Fruit fly (Drosophila melanogaster) whole organism, embryonic: ENCODE data around the gene slmb.
A peak's percentile ranks its signal among the peaks of the same experiment; 100 is the strongest.

Experiments used
- Ada2b ChIP-seq: fragments of 200-800 bp; sonication (Bioruptor generic); IDR thresholded peaks from 2 replicates; pipeline ENCODE4 v1.3.6; 2022; ENCODE audit warnings: missing biosample characterization, missing genetic modification characterization
- Atf6 ChIP-seq: fragments of 200-800 bp; sonication (Bioruptor generic); IDR thresholded peaks from 2 replicates; pipeline ENCODE4 v1.3.6; 2022; ENCODE audit warnings: missing biosample characterization, missing genetic modification characterization
- Blimp-1 ChIP-seq: fragments of 200-800 bp; sonication (Bioruptor generic); optimal IDR thresholded peaks from 3 replicates; lab custom pipeline; 2018; ENCODE audit warnings: missing biosample characterization, missing genetic modification characterization, mild to moderate bottlenecking, moderate library complexity, missing genetic modification reagents
- Bteb2 ChIP-seq: fragments of 200-800 bp; sonication (Bioruptor generic); optimal IDR thresholded peaks from 2 replicates; lab custom pipeline; 2016; ENCODE audit warnings: missing biosample characterization, missing genetic modification characterization
- CG10274 ChIP-seq: fragments of 200-800 bp; sonication (Bioruptor generic); optimal IDR thresholded peaks from 3 replicates; lab custom pipeline; 2017; ENCODE audit warnings: missing biosample characterization, mild to moderate bottlenecking, missing genetic modification characterization
- CG11247 ChIP-seq: fragments of 200-800 bp; sonication (Bioruptor generic); IDR thresholded peaks from 2 replicates; pipeline ENCODE4 v1.3.6; 2022; ENCODE audit warnings: missing biosample characterization, missing genetic modification characterization
- CG12659 ChIP-seq: fragments of 200-800 bp; sonication (Bioruptor generic); optimal IDR thresholded peaks from 3 replicates; lab custom pipeline; 2017; ENCODE audit warnings: mild to moderate bottlenecking, missing biosample characterization, missing genetic modification reagents, missing genetic modification characterization
- CG12769 ChIP-seq: fragments of 200-800 bp; sonication (Bioruptor generic); optimal IDR thresholded peaks from 2 replicates; lab custom pipeline; 2019; ENCODE audit warnings: missing biosample characterization, mild to moderate bottlenecking, missing genetic modification characterization, moderate library complexity
- CG14965 ChIP-seq: fragments of 200-800 bp; sonication (Bioruptor generic); optimal IDR thresholded peaks from 2 replicates; lab custom pipeline; 2016; ENCODE audit warnings: missing biosample characterization, missing genetic modification characterization, borderline replicate concordance
- CG1603 ChIP-seq: fragments of 200-800 bp; sonication (Bioruptor generic); optimal IDR thresholded peaks from 2 replicates; lab custom pipeline; 2019; ENCODE audit warnings: missing biosample characterization, mild to moderate bottlenecking, missing genetic modification characterization, moderate library complexity
- CG2120 ChIP-seq: fragments of 200-800 bp; sonication (Bioruptor generic); optimal IDR thresholded peaks from 3 replicates; lab custom pipeline; 2016; ENCODE audit warnings: missing biosample characterization, missing genetic modification characterization
- CG2202 ChIP-seq: fragments of 200-800 bp; sonication (Bioruptor generic); optimal IDR thresholded peaks from 2 replicates; lab custom pipeline; 2018; ENCODE audit warnings: missing biosample characterization, mild to moderate bottlenecking, missing genetic modification characterization
- CG33213 ChIP-seq: fragments of 200-800 bp; sonication (Bioruptor generic); optimal IDR thresholded peaks from 3 replicates; lab custom pipeline; 2016; ENCODE audit warnings: missing biosample characterization, missing genetic modification characterization
- CG34224 ChIP-seq: fragments of 200-800 bp; sonication (Bioruptor generic); IDR thresholded peaks from 3 replicates; pipeline ENCODE4 v1.3.6; 2022; ENCODE audit warnings: missing biosample characterization, missing genetic modification characterization; ENCODE audit not compliant: partially characterized antibody
- CG42726 ChIP-seq: fragments of 200-800 bp; sonication (Bioruptor generic); IDR thresholded peaks from 2 replicates; pipeline ENCODE4 v1.3.6; 2022; ENCODE audit warnings: missing biosample characterization, missing genetic modification characterization; ENCODE audit not compliant: partially characterized antibody
- CG6765 ChIP-seq: fragments of 200-800 bp; sonication (Bioruptor generic); optimal IDR thresholded peaks from 3 replicates; lab custom pipeline; 2017; ENCODE audit warnings: missing biosample characterization, mild to moderate bottlenecking, missing genetic modification characterization
- CG7556 ChIP-seq: fragments of 200-800 bp; sonication (Bioruptor generic); optimal IDR thresholded peaks from 2 replicates; lab custom pipeline; 2017; ENCODE audit warnings: missing biosample characterization, mild to moderate bottlenecking, missing genetic modification characterization
- CG8089 ChIP-seq: fragments of 200-800 bp; sonication (Bioruptor generic); optimal IDR thresholded peaks from 3 replicates; lab custom pipeline; 2016; ENCODE audit warnings: missing biosample characterization, missing genetic modification characterization
- CG8281 ChIP-seq: fragments of 200-800 bp; sonication (Bioruptor generic); optimal IDR thresholded peaks from 2 replicates; lab custom pipeline; 2018; ENCODE audit warnings: missing biosample characterization, mild to moderate bottlenecking, missing genetic modification characterization, moderate library complexity
- D19B ChIP-seq: fragments of 200-800 bp; sonication (Bioruptor generic); optimal IDR thresholded peaks from 2 replicates; lab custom pipeline; 2017; ENCODE audit warnings: missing biosample characterization, mild to moderate bottlenecking, missing genetic modification characterization
- Hsf ChIP-seq: fragments of 200-800 bp; sonication (Bioruptor generic); optimal IDR thresholded peaks from 3 replicates; lab custom pipeline; 2016; ENCODE audit warnings: missing biosample characterization, missing genetic modification characterization
- Nf-YC ChIP-seq: fragments of 200-800 bp; optimal IDR thresholded peaks from 3 replicates; lab custom pipeline; 2019; ENCODE audit warnings: missing biosample characterization, mild to moderate bottlenecking, missing genetic modification characterization, moderate library complexity
- Oaz ChIP-seq: fragments of 200-800 bp; sonication (Bioruptor generic); IDR thresholded peaks from 2 replicates; pipeline ENCODE4 v1.3.6; 2022; ENCODE audit warnings: missing biosample characterization, missing genetic modification characterization
- Oli ChIP-seq: fragments of 200-800 bp; sonication (Bioruptor generic); optimal IDR thresholded peaks from 2 replicates; lab custom pipeline; 2018; ENCODE audit warnings: missing biosample characterization, mild to moderate bottlenecking, missing genetic modification characterization, moderate library complexity
- Ptx1 ChIP-seq: fragments of 200-800 bp; sonication (Bioruptor generic); IDR thresholded peaks from 2 replicates; pipeline ENCODE4 v1.3.6; 2022; ENCODE audit warnings: missing biosample characterization, missing genetic modification characterization
- Sox102F ChIP-seq: fragments of 200-800 bp; sonication (Bioruptor generic); optimal IDR thresholded peaks from 2 replicates; lab custom pipeline; 2018; ENCODE audit warnings: missing biosample characterization, mild to moderate bottlenecking, missing genetic modification characterization, moderate library complexity
- Sry-δ ChIP-seq: fragments of 200-800 bp; sonication (Bioruptor generic); optimal IDR thresholded peaks from 2 replicates; lab custom pipeline; 2016; ENCODE audit warnings: missing biosample characterization, missing genetic modification characterization
- bcd ChIP-seq: fragments of 200-800 bp; sonication (Bioruptor generic); optimal IDR thresholded peaks from 2 replicates; lab custom pipeline; 2017; ENCODE audit warnings: missing biosample characterization, mild to moderate bottlenecking, missing genetic modification characterization
- bsh ChIP-seq, 2 experiments: fragments of 200-800 bp; sonication (Bioruptor generic); optimal IDR thresholded peaks; 2 replicates each; lab custom pipeline; 2017 to 2018; ENCODE audit warnings: mild to moderate bottlenecking in 2 of 2, missing biosample characterization in 2 of 2, missing genetic modification characterization in 2 of 2, moderate library complexity in 1 of 2
- chinmo ChIP-seq: fragments of 200-800 bp; sonication (Bioruptor generic); IDR thresholded peaks from 4 replicates; pipeline ENCODE4 v1.3.6; 2022; ENCODE audit warnings: missing biosample characterization, missing genetic modification characterization; ENCODE audit not compliant: partially characterized antibody
- crol ChIP-seq: fragments of 200-800 bp; sonication (Bioruptor generic); IDR thresholded peaks from 2 replicates; pipeline ENCODE4 v1.3.6; 2022; ENCODE audit warnings: missing biosample characterization, missing genetic modification characterization
- dati ChIP-seq: fragments of 200-800 bp; sonication (Bioruptor generic); IDR thresholded peaks from 2 replicates; pipeline ENCODE4 v1.3.6; 2022; ENCODE audit warnings: missing biosample characterization, missing genetic modification characterization
- grn ChIP-seq: fragments of 200-800 bp; sonication (Bioruptor generic); optimal IDR thresholded peaks from 3 replicates; lab custom pipeline; 2017; ENCODE audit warnings: missing biosample characterization, missing genetic modification characterization
- gro ChIP-seq: fragments of 200-800 bp; sonication (Bioruptor generic); optimal IDR thresholded peaks from 2 replicates; lab custom pipeline; 2016; ENCODE audit warnings: missing biosample characterization, missing genetic modification characterization
- ind ChIP-seq: fragments of 200-800 bp; sonication (Bioruptor generic); optimal IDR thresholded peaks from 3 replicates; lab custom pipeline; 2016; ENCODE audit warnings: missing biosample characterization, missing genetic modification characterization
- kni ChIP-seq: fragments of 200-800 bp; sonication (Bioruptor generic); optimal IDR thresholded peaks from 3 replicates; lab custom pipeline; 2017; ENCODE audit warnings: mild to moderate bottlenecking, missing biosample characterization, missing genetic modification reagents, missing genetic modification characterization
- salm ChIP-seq: fragments of 200-800 bp; sonication (Bioruptor generic); optimal IDR thresholded peaks from 2 replicates; lab custom pipeline; 2018; ENCODE audit warnings: missing biosample characterization, mild to moderate bottlenecking, missing genetic modification characterization
- sd ChIP-seq: fragments of 200-800 bp; sonication (Bioruptor generic); optimal IDR thresholded peaks from 3 replicates; lab custom pipeline; 2018; ENCODE audit warnings: missing biosample characterization, mild to moderate bottlenecking, missing genetic modification characterization, moderate library complexity
- shn ChIP-seq: fragments of 200-800 bp; sonication (Bioruptor generic); optimal IDR thresholded peaks from 3 replicates; lab custom pipeline; 2016; ENCODE audit warnings: missing biosample characterization, missing genetic modification characterization
- tna ChIP-seq: fragments of 200-800 bp; sonication (Bioruptor generic); IDR thresholded peaks from 2 replicates; pipeline ENCODE4 v1.3.6; 2022; ENCODE audit warnings: missing biosample characterization, missing genetic modification characterization; ENCODE audit not compliant: partially characterized antibody
- zf30C ChIP-seq: fragments of 200-800 bp; sonication (Bioruptor generic); optimal IDR thresholded peaks from 3 replicates; lab custom pipeline; 2018; ENCODE audit warnings: missing biosample characterization, mild to moderate bottlenecking, missing genetic modification characterization

Gene slmb

DNA sequence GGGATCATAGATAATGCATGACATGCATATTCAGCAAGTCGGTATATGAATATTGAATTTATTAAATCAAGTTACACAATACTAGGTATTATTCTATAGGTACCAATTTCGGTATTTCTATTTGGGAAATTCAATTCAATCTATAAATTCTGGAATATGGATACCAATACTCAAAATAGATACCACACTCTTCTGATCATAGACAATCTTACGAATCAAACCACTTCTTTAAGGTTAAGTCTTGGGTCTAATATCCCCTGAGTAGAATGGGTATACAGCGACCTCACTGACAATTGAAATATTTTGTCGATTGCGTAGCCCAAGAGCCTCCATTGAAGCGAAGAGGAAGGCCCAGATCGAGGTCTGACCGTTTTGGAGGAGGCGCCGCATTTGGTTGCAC, 34.5 kb downstream of the slmb start (continued):
- TF ChIP-seq CG2120 (GFP tag; lab: Kevin White, UChicago), result peak; percentile 18
- TF ChIP-seq Sox102F (GFP tag; lab: Kevin White, UChicago), result peak; percentile 56
- no peak for TF ChIP-seq CG42726 (GFP tag; lab: Robert Waterston, UW)
- TF ChIP-seq bcd (GFP tag; lab: Kevin White, UChicago), result no peak
- TF ChIP-seq CG11247 (GFP tag; lab: Robert Waterston, UW), result no peak
- TF ChIP-seq CG14965, result no peak
- no peak for TF ChIP-seq CG34224 (GFP tag; lab: Robert Waterston, UW)
- TF ChIP-seq CG12659 (GFP tag; lab: Kevin White, UChicago), result peak; percentile 7
- peak; percentile 35 for TF ChIP-seq CG1603 (tag; lab: Kevin White, UChicago)
- no peak for TF ChIP-seq CG8281 (tag; lab: Kevin White, UChicago)
- TF ChIP-seq gro (GFP tag; lab: Kevin White, UChicago), result no peak
- peak; percentile 60 for TF ChIP-seq kni
- TF ChIP-seq CG33213, result no peak
- TF ChIP-seq CG6765 (GFP tag; lab: Kevin White, UChicago), result no peak
- no peak for TF ChIP-seq D19B
- peak in 1 of 2 experiments; percentile 29 for TF ChIP-seq bsh (GFP tag; optimal IDR thresholded peaks at IDR 0.05; lab: Kevin White, UChicago)
- no peak for TF ChIP-seq salm (tag; lab: Kevin White, UChicago)
- TF ChIP-seq Atf6 (GFP tag; lab: Robert Waterston, UW), result no peak
- no peak for TF ChIP-seq Nf-YC (tag; lab: Kevin White, UChicago)
- TF ChIP-seq, all 482 proteins: peak for 26

DNA sequence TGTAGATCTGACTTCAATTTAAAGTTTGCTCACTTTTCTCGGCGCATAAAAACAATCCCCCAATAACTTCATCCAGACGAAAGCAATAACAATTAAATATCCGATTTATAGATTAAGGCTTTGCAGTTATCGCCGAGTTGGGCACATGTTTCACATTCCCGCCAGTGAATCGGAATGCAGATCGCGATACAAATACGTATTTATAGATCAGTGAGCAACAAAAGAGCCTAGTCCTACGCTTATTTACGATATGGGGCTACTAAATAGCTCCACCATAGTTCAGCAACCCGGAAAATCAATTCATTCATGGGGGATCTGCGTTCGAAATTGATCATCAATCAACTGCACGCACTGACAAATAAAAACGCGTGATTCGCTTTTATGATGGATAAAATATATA, 35.2 kb downstream of the slmb start:
- TF ChIP-seq sd (tag; lab: Kevin White, UChicago), result peak; percentile 76
- TF ChIP-seq CG8089, result no peak

DNA sequence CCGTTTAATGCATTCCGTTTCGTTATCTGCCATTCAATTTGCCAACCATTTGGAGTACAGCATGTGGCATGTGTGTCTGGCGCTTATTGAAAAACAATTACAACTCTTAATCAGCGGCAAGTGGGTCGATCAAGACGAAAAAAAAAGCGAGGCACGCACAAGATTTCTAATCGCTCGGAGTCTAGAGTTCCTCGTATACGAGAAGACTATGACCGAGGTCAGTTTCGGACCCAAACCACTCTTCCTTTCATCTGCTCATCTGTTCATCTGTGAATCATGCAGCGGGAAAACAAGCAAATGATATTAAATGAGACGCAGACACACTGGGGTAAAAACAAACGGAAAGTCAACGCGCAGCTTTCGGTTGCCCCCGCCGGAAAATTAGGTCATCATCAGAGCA, 35.8 kb downstream of the slmb start:
- no peak for TF ChIP-seq zf30C (GFP tag; lab: Kevin White, UChicago)
- no peak for TF ChIP-seq crol (GFP tag; lab: Robert Waterston, UW)
- TF ChIP-seq shn (GFP tag; lab: Kevin White, UChicago), result no peak
- peak; percentile 60 for TF ChIP-seq Blimp-1 (GFP tag; lab: Kevin White, UChicago)
- no peak for TF ChIP-seq CG2202 (tag; lab: Kevin White, UChicago)
- 0 out of 4 replicates have a peak, but pooled peaks have one; percentile 36 for TF ChIP-seq chinmo (GFP tag; lab: Robert Waterston, UW)
- TF ChIP-seq Oli, result no peak
- TF ChIP-seq Ada2b (GFP tag; lab: Robert Waterston, UW), result no peak
- no peak for TF ChIP-seq dati
- TF ChIP-seq grn (GFP tag; lab: Kevin White, UChicago), result no peak
- TF ChIP-seq salm (tag; lab: Kevin White, UChicago), result no peak
- TF ChIP-seq CG6765 (GFP tag; lab: Kevin White, UChicago), result no peak
- TF ChIP-seq Bteb2 (GFP tag; lab: Kevin White, UChicago), result no peak
- no peak for TF ChIP-seq Hsf (GFP tag; lab: Kevin White, UChicago)
- no peak for TF ChIP-seq Sry-δ
- no peak for TF ChIP-seq ind (GFP tag; lab: Kevin White, UChicago)
- TF ChIP-seq CG7556 (GFP tag; lab: Kevin White, UChicago), result no peak
- TF ChIP-seq tna (GFP tag; lab: Robert Waterston, UW), result no peak
- no peak for TF ChIP-seq Ptx1 (GFP tag; lab: Robert Waterston, UW)
- TF ChIP-seq CG12769 (tag; lab: Kevin White, UChicago), result peak; percentile 45
- TF ChIP-seq Oaz (GFP tag; lab: Robert Waterston, UW), result no peak
- TF ChIP-seq CG10274 (GFP tag; lab: Kevin White, UChicago), result no peak
- TF ChIP-seq, all 482 proteins: peak for 3
